Worm (Caenorhabditis elegans): Measurements from ENCODE around the gene clec-216.

clec-216 gene

ce11 chrV:7958740-7959320 lies 6.1 kb upstream of the clec-216 start, which contains the start of the genes clec-217 and F26D11.2:
TSS of gene clec-217 (minus strand) at chrV:7958840.
TSS of gene F26D11.2 (plus strand) at chrV:7959270.
- TF ChIP-seq unc-62 (GFP tag; optimal IDR thresholded peaks at IDR 0.05) = no peak

- TF ChIP-seq unc-62 (GFP tag; optimal IDR thresholded peaks at IDR 0.05) = no peak
Observed at ce11 chrV:7956218-7956617, 3.5 kb upstream of the clec-216 start, which contains the start of gene pals-34. TSS of gene pals-34 (minus strand) at chrV:7956497.

ce11 chrV:7955168-7955567 lies 2.4 kb upstream of the clec-216 start, which contains the start of gene F26D11.12:
TSS of gene F26D11.12 (minus strand) at chrV:7955312.
- TF ChIP-seq unc-62 (GFP tag; optimal IDR thresholded peaks at IDR 0.05) = no peak

ce11 chrV:7954552-7954951 lies 1.8 kb upstream of the clec-216 start, which contains the start of gene F26D11.13:
TSS of gene F26D11.13 (minus strand) at chrV:7954652.
- no peak for TF ChIP-seq unc-62 (GFP tag; optimal IDR thresholded peaks at IDR 0.05)

- TF ChIP-seq unc-62 (GFP tag; optimal IDR thresholded peaks at IDR 0.05) = no peak
Observed at ce11 chrV:7946229-7946628, 6.5 kb downstream of the clec-216 start.

ce11 chrV:7943568-7943967 lies 9.2 kb downstream of the clec-216 start, which contains the start of gene Y97E10B.1:
TSS of gene Y97E10B.1 (plus strand) at chrV:7943868.
- TF ChIP-seq unc-62 (GFP tag; optimal IDR thresholded peaks at IDR 0.05) = no peak

- TF ChIP-seq unc-62 (GFP tag; optimal IDR thresholded peaks at IDR 0.05) = no peak
Observed at ce11 chrV:7940299-7940698, 12.5 kb downstream of the clec-216 start, which contains the start of gene srt-53. TSS of gene srt-53 (minus strand) at chrV:7940399.

- no peak for TF ChIP-seq unc-62 (GFP tag; optimal IDR thresholded peaks at IDR 0.05)
Observed at ce11 chrV:7937152-7937551, 15.6 kb downstream of the clec-216 start, which contains the start of gene srsx-3. TSS of gene srsx-3 (minus strand) at chrV:7937252.

- no peak for TF ChIP-seq unc-62 (GFP tag; optimal IDR thresholded peaks at IDR 0.05)
Observed at ce11 chrV:7932998-7933397, 19.8 kb downstream of the clec-216 start, which contains the start of gene ncx-10. TSS of gene ncx-10 (minus strand) at chrV:7933098.

ce11 chrV:7928660-7929059 lies 24.1 kb downstream of the clec-216 start, which contains the start of gene srsx-5:
TSS of gene srsx-5 (plus strand) at chrV:7928960.
- no peak for TF ChIP-seq unc-62 (GFP tag; optimal IDR thresholded peaks at IDR 0.05)

ce11 chrV:7926784-7927183 lies 26.0 kb downstream of the clec-216 start, which contains the start of gene srsx-6:
TSS of gene srsx-6 (plus strand) at chrV:7927084.
- no peak for TF ChIP-seq unc-62 (GFP tag; optimal IDR thresholded peaks at IDR 0.05)

ce11 chrV:7925483-7925882 lies 27.3 kb downstream of the clec-216 start, which contains the start of gene srsx-7:
TSS of gene srsx-7 (plus strand) at chrV:7925783.
- TF ChIP-seq unc-62 (GFP tag; optimal IDR thresholded peaks at IDR 0.05) = no peak

- TF ChIP-seq unc-62 (GFP tag; optimal IDR thresholded peaks at IDR 0.05) = no peak
Observed at ce11 chrV:7908431-7908830, 44.3 kb downstream of the clec-216 start.

- TF ChIP-seq unc-62 (GFP tag; optimal IDR thresholded peaks at IDR 0.05) = no peak
Observed at ce11 chrV:7904389-7904788, 48.4 kb downstream of the clec-216 start.

Data from whole organism, dauer.